Worm (Caenorhabditis elegans): ENCODE data around the gene atg-18.

atg-18 gene

DNA sequence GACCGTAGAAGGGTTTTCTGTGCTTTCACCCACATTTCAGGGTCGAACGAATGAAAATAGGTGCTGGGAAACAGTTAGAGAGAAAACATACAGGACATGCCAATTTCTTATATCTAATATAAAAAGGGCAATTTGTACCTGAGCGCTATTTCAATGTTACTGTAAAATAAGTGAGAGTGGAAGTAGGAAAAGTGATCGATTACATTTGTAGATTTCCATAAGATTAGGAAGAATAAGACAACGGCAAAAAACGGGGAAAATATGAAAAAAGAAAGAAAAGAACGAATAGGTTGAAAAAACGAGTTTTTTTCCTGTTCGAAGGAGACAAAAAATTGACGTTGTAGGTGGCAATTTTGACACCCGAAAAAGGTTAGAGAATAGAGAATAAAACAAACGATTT lies 37.1 kb upstream of the atg-18 start:
- TF ChIP-seq nhr-80 (tag; optimal IDR thresholded peaks at IDR 0.05) (no peak), egrh-3 (GFP tag; IDR thresholded peaks at IDR 0.05) (no peak), F49E8.2 (tag; optimal IDR thresholded peaks at IDR 0.05; ENCODE audit: insufficient read depth) (no peak)

DNA sequence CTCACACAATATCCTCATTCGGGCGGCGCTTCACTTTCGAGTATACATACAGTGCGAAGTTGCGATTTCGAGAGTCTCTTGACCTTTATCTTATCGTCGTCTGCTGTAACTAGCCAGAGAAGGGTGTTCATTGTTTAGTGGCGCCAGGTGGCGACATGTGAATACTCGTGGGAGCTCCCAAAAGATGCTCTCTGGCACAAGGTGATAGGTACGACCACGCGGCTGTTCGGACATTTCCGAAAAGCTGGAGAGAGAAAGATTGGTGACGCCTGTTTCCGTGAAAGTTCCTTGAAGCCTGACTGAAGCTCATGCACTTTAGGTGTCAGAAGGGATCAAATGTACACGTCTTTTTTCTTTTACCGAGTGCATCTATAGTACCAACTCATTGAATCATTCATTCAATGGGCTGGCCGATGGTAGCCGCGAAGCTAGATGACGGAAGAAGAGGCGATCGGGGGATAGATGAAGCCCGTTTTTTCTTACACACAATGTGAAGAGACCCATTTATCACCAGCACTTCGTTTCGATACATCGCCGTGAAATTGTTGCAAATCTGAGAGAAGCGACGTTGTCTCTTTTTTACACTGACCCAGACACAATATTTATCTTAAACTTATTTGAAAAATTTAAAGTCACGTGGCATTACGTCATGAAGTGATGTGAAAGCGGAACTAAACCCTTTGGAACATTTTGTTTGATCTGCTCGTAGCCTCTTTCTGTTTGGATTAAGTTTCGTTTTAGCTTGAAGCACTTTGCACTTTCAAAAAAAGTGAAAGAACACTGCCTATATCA lies 36.3 kb upstream of the atg-18 start:
- no peak for TF ChIP-seq sptf-2 (GFP tag; optimal IDR thresholded peaks at IDR 0.05)
- TF ChIP-seq nhr-27 (tag; optimal IDR thresholded peaks at IDR 0.05), result no peak
- no peak for TF ChIP-seq F33H1.4 (GFP tag; IDR thresholded peaks at IDR 0.05)
- no peak for TF ChIP-seq F49E8.2 (tag; optimal IDR thresholded peaks at IDR 0.05; ENCODE audit: insufficient read depth)
- no peak for TF ChIP-seq nhr-80 (tag; optimal IDR thresholded peaks at IDR 0.05)
- TF ChIP-seq aptf-3 (GFP tag; IDR thresholded peaks at IDR 0.05), result no peak
- TF ChIP-seq madf-3 (GFP tag; IDR thresholded peaks at IDR 0.05), result no peak
- TF ChIP-seq madf-8 (GFP tag; conservative IDR thresholded peaks at IDR 0.05), result no peak
- TF ChIP-seq madf-10 (tag; optimal IDR thresholded peaks at IDR 0.05), result no peak
- TF ChIP-seq egrh-3 (GFP tag; IDR thresholded peaks at IDR 0.05), result no peak
- TF ChIP-seq akir-1 (GFP tag; optimal IDR thresholded peaks at IDR 0.05), result no peak

ce11 chrV:8665765-8666164 lies 34.6 kb upstream of the atg-18 start, which contains the start of gene ZC190.4:
ZC190.4 (plus strand) TSS chrV:8666065.
- TF ChIP-seq sea-2 (GFP tag; IDR thresholded peaks at IDR 0.05) (no peak), die-1 (tag; optimal IDR thresholded peaks at IDR 0.05) (no peak), Y67H2A.10 (GFP tag; conservative IDR thresholded peaks at IDR 0.05) (no peak), egl-44 (GFP tag; IDR thresholded peaks at IDR 0.05) (no peak), lin-26 (GFP tag; IDR thresholded peaks at IDR 0.05) (no peak), rpc-1 (optimal IDR thresholded peaks at IDR 0.05) (no peak), rpc-1 (tag; optimal IDR thresholded peaks at IDR 0.05) (no peak), ets-4 (GFP tag; optimal IDR thresholded peaks at IDR 0.05) (no peak), akir-1 (GFP tag; optimal IDR thresholded peaks at IDR 0.05) (no peak), F52B5.7 (tag; optimal IDR thresholded peaks at IDR 0.05) (no peak), mcd-1 (GFP tag; IDR thresholded peaks at IDR 0.05) (no peak), tbp1 (GFP tag; optimal IDR thresholded peaks at IDR 0.05) (no peak), B0019.2 (GFP tag; conservative IDR thresholded peaks at IDR 0.05) (no peak)

DNA sequence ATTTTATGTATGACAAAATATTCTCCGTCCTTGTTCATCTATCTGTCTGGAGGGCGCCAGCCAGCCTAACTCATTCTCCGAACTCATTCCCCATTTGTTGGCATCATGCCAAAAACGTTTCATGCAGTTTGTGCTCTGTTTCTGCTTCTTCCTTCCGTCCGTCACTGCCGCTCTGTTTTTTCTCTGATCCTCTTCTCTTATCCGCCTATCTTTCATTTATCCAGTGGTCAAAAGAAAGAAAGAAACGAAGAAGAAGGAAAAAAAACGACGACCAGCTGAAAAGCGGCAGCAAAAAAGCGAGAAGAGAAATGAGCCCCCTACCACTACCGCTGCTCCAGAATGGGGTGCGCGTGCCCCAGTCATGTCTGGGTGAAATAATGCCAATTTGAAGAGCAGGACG lies 31.9 kb upstream of the atg-18 start:
- TF ChIP-seq K12H6.12 (tag; optimal IDR thresholded peaks at IDR 0.05) (peak; percentile 9), gei-17 (GFP tag; optimal IDR thresholded peaks at IDR 0.05) (no peak), cebp-1 (GFP tag; IDR thresholded peaks at IDR 0.05) (no peak), cebp-1 (tag; optimal IDR thresholded peaks at IDR 0.05) (peak; percentile 17), lin-35 (GFP tag; optimal IDR thresholded peaks at IDR 0.05) (no peak), zfh-2 (GFP tag; conservative IDR thresholded peaks at IDR 0.05) (peak; percentile 85), mcd-1 (GFP tag; IDR thresholded peaks at IDR 0.05) (0 out of 2 replicates have a peak, but pooled peaks have one; percentile 12), Y53G8AR.9 (GFP tag; conservative IDR thresholded peaks at IDR 0.05) (no peak)
